Worm (Caenorhabditis elegans): Measurements from ENCODE around the gene srx-135.

Gene srx-135

ce11 chrV:13863700-13864099 lies 4.7 kb downstream of the srx-135 start:
- TF ChIP-seq unc-55 (GFP tag; optimal IDR thresholded peaks at IDR 0.05): no peak

ce11 chrV:13866353-13866752 lies 7.3 kb downstream of the srx-135 start, which contains the start of gene nhr-175:
TSS of gene nhr-175 (plus strand) at chrV:13866691.
- TF ChIP-seq ztf-11 (tag; optimal IDR thresholded peaks at IDR 0.05): no peak
- peak; percentile 62 for TF ChIP-seq ceh-16 (tag; optimal IDR thresholded peaks at IDR 0.05)
- TF ChIP-seq sma-9 (GFP tag; optimal IDR thresholded peaks at IDR 0.05): peak; percentile 69
- TF ChIP-seq sma-9 (tag; optimal IDR thresholded peaks at IDR 0.05): no peak
- no peak for TF ChIP-seq peb-1 (tag; optimal IDR thresholded peaks at IDR 0.05)
- TF ChIP-seq nhr-23 (tag; optimal IDR thresholded peaks at IDR 0.05): peak; percentile 52
- peak; percentile 87 for TF ChIP-seq elt-1 (tag; optimal IDR thresholded peaks at IDR 0.05)

ce11 chrV:13869551-13869950 lies 10.5 kb downstream of the srx-135 start:
- no peak for TF ChIP-seq nhr-129 (tag; optimal IDR thresholded peaks at IDR 0.05)
- peak; percentile 46 for TF ChIP-seq nhr-11 (tag; optimal IDR thresholded peaks at IDR 0.05)

DNA sequence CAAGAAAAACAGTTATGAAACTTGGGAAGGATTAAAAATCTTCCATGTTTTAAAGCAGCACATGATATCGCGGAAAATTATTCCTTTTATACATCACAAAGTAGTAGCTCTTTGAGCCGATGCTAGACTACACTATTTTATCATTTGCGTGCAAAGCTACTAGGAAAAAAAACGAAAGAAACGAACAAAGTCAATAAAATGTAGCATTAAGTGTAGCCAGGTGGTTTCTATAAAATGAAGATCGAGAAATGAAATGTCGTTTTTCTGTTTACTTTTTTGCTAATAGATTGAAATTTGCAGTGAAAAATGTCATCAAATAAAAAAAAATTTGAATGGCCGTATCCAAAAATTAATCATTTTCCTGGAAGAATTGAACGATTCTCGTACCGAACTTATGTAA lies 13.9 kb downstream of the srx-135 start, which contains the start of gene cpt-5:
Gene cpt-5 (plus strand): TSS at position 301 of the 400 bp plus-strand sequence.
- no peak for TF ChIP-seq skn-1 (tag; optimal IDR thresholded peaks at IDR 0.05)
- TF ChIP-seq ama-1 (optimal IDR thresholded peaks at IDR 0.05): no peak
- no peak for TF ChIP-seq peb-1 (tag; optimal IDR thresholded peaks at IDR 0.05)
- TF ChIP-seq lin-11 (tag; optimal IDR thresholded peaks at IDR 0.05): no peak
- TF ChIP-seq nhr-129 (tag; optimal IDR thresholded peaks at IDR 0.05): no peak
- TF ChIP-seq ceh-82 (tag; optimal IDR thresholded peaks at IDR 0.05): no peak
- no peak for TF ChIP-seq unc-62 (GFP tag; optimal IDR thresholded peaks at IDR 0.05)
- no peak for TF ChIP-seq nhr-77 (tag; optimal IDR thresholded peaks at IDR 0.05)

DNA sequence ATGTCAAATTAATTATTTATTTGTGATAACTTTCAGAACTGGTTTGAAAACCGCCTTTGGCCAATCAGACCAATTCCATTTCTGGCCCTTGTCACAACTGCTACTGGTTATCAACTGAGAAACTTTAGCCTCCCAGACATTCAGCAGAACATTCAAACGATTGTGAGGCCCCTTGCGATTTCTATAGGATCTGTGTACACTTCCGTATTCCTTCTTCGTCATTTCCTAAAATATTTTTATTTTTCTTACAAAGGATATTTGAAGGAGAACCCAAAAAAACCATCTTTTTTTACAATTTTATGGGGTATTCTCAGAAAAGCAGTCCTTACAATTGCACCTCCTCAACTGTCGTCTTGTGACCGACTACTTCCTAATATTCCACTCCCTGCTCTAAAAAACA lies 14.3 kb downstream of the srx-135 start:
- no peak for TF ChIP-seq alr-1 (tag; optimal IDR thresholded peaks at IDR 0.05)
- no peak for TF ChIP-seq nhr-6 (tag; optimal IDR thresholded peaks at IDR 0.05)
- no peak for TF ChIP-seq sma-3 (GFP tag; optimal IDR thresholded peaks at IDR 0.05)
- TF ChIP-seq crh-2 (tag; optimal IDR thresholded peaks at IDR 0.05): no peak
- no peak for TF ChIP-seq fos-1 (tag; optimal IDR thresholded peaks at IDR 0.05)
- TF ChIP-seq lin-11 (tag; optimal IDR thresholded peaks at IDR 0.05): no peak
- no peak for TF ChIP-seq skn-1 (tag; optimal IDR thresholded peaks at IDR 0.05)
- TF ChIP-seq sma-9 (GFP tag; optimal IDR thresholded peaks at IDR 0.05): no peak
- no peak for TF ChIP-seq sma-9 (tag; optimal IDR thresholded peaks at IDR 0.05)
- TF ChIP-seq nhr-21 (tag; optimal IDR thresholded peaks at IDR 0.05): no peak
- no peak for TF ChIP-seq snpc-4 (tag; optimal IDR thresholded peaks at IDR 0.05)
- no peak for TF ChIP-seq unc-39 (tag; optimal IDR thresholded peaks at IDR 0.05)
- TF ChIP-seq lsy-2 (tag; optimal IDR thresholded peaks at IDR 0.05): no peak
- no peak for TF ChIP-seq nhr-12 (tag; optimal IDR thresholded peaks at IDR 0.05)
- TF ChIP-seq nhr-77 (tag; optimal IDR thresholded peaks at IDR 0.05): no peak
- no peak for TF ChIP-seq sem-4 (tag; optimal IDR thresholded peaks at IDR 0.05)

ce11 chrV:13876529-13876928 lies 17.5 kb downstream of the srx-135 start, which contains the start of gene T22G5.1:
TSS of gene T22G5.1 (plus strand) at chrV:13876829.
- TF ChIP-seq blmp-1 (tag; optimal IDR thresholded peaks at IDR 0.05; ENCODE audit: insufficient read depth): no peak
- no peak for TF ChIP-seq aly-2 (tag; optimal IDR thresholded peaks at IDR 0.05)
- TF ChIP-seq unc-55 (GFP tag; optimal IDR thresholded peaks at IDR 0.05): no peak
- no peak for TF ChIP-seq F13H6.1 (tag; optimal IDR thresholded peaks at IDR 0.05)
- no peak for TF ChIP-seq mab-5 (tag; optimal IDR thresholded peaks at IDR 0.05)
- TF ChIP-seq ztf-4 (tag; optimal IDR thresholded peaks at IDR 0.05): no peak
- TF ChIP-seq nhr-6 (tag; optimal IDR thresholded peaks at IDR 0.05): no peak
- no peak for TF ChIP-seq peb-1 (tag; optimal IDR thresholded peaks at IDR 0.05)
- TF ChIP-seq snpc-4 (tag; optimal IDR thresholded peaks at IDR 0.05): no peak

DNA sequence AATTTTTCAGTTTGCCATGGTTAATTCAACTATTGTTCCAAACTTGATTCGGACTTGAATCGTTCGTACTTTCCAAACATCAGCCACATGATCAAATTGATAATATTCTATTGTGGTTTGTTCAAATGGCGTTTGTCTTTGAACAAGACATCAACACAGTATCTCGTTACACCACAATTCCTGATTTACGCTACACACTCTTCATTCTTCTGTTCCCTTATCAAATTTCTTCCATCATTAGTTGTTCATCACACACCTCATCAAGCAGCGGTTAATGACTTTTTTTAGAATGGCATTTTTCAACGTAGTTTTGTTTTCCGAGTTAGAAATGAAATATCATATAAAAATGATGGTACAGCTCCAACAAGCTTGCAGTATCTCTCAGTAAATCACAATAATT lies 19.2 kb downstream of the srx-135 start:
- TF ChIP-seq ceh-82 (tag; optimal IDR thresholded peaks at IDR 0.05): no peak
- TF ChIP-seq C34F6.9 (tag; optimal IDR thresholded peaks at IDR 0.05): no peak
- TF ChIP-seq mbf-1 (tag; optimal IDR thresholded peaks at IDR 0.05): no peak
- no peak for TF ChIP-seq Y55F3AM.14 (GFP tag; optimal IDR thresholded peaks at IDR 0.05)
- peak; percentile 25 for TF ChIP-seq sma-3 (GFP tag; optimal IDR thresholded peaks at IDR 0.05)
- TF ChIP-seq nhr-21 (tag; optimal IDR thresholded peaks at IDR 0.05): no peak
- no peak for TF ChIP-seq ztf-4 (tag; optimal IDR thresholded peaks at IDR 0.05)
- no peak for TF ChIP-seq elt-3 (tag; optimal IDR thresholded peaks at IDR 0.05)
- TF ChIP-seq skn-1 (tag; optimal IDR thresholded peaks at IDR 0.05): no peak
- TF ChIP-seq nhr-25 (tag; optimal IDR thresholded peaks at IDR 0.05): peak; percentile 30
- no peak for TF ChIP-seq nhr-10 (tag; optimal IDR thresholded peaks at IDR 0.05)
- no peak for TF ChIP-seq alr-1 (tag; optimal IDR thresholded peaks at IDR 0.05)
- no peak for TF ChIP-seq ztf-1 (GFP tag; conservative IDR thresholded peaks at IDR 0.05)
- no peak for TF ChIP-seq elt-1 (tag; optimal IDR thresholded peaks at IDR 0.05)
- TF ChIP-seq ztf-11 (tag; optimal IDR thresholded peaks at IDR 0.05): no peak
- TF ChIP-seq fos-1 (tag; optimal IDR thresholded peaks at IDR 0.05): peak; percentile 63
- no peak for TF ChIP-seq lin-11 (tag; optimal IDR thresholded peaks at IDR 0.05)
- TF ChIP-seq lsy-2 (tag; optimal IDR thresholded peaks at IDR 0.05): no peak
- TF ChIP-seq dmd-4 (tag; optimal IDR thresholded peaks at IDR 0.05): no peak
- no peak for TF ChIP-seq lin-39 (tag; optimal IDR thresholded peaks at IDR 0.05)
- TF ChIP-seq nhr-12 (tag; optimal IDR thresholded peaks at IDR 0.05): no peak
- TF ChIP-seq lin-13 (GFP tag; optimal IDR thresholded peaks at IDR 0.05): no peak
